Worm (Caenorhabditis elegans) whole organism, young adult: ENCODE data around the gene spp-10.
"Not testable (repeated sequence)": the region's sequence is repeated elsewhere in the genome, so short reads cannot be mapped to it uniquely, and the experiment has no call there.

ENCODE experiments used
- B0019.2 ChIP-seq: fragments of 200-800 bp; sonication (Bioruptor generic); conservative IDR thresholded peaks from 2 replicates; pipeline ENCODE4 v1.3.6; 2022; ENCODE audit warnings: missing genetic modification reagents, missing genetic modification characterization, missing compliant biosample characterization
- C17E4.6 ChIP-seq: fragments of 200-800 bp; sonication (Bioruptor generic); IDR thresholded peaks from 2 replicates; pipeline ENCODE4 v1.3.6; 2022; ENCODE audit warnings: missing genetic modification reagents, missing genetic modification characterization, missing compliant biosample characterization
- D2030.7 ChIP-seq: fragments of 200-800 bp; sonication (Bioruptor generic); IDR thresholded peaks from 2 replicates; pipeline ENCODE4 v1.3.6; 2022; ENCODE audit warnings: missing genetic modification reagents, missing genetic modification characterization, missing compliant biosample characterization
- F33H1.4 ChIP-seq: fragments of 200-800 bp; sonication (Bioruptor generic); IDR thresholded peaks from 2 replicates; pipeline ENCODE4 v1.3.6; 2022; ENCODE audit warnings: missing genetic modification reagents, missing genetic modification characterization, missing compliant biosample characterization
- F39B2.1 ChIP-seq: fragments of 200-800 bp; sonication (Bioruptor generic); IDR thresholded peaks from 2 replicates; pipeline ENCODE4 v1.3.6; 2022; ENCODE audit warnings: missing genetic modification reagents, missing genetic modification characterization, missing compliant biosample characterization
- F52B5.7 ChIP-seq: sonication (generic microtip); optimal IDR thresholded peaks from 2 replicates; lab custom pipeline; 2016; ENCODE audit warnings: mild to moderate bottlenecking, missing genetic modification characterization, missing compliant biosample characterization
- T26A5.8 ChIP-seq: sonication (generic microtip); optimal IDR thresholded peaks from 2 replicates; lab custom pipeline; 2016; ENCODE audit warnings: missing genetic modification characterization, missing compliant biosample characterization
- Y53F4B.3 ChIP-seq: fragments of 200-800 bp; sonication (Bioruptor generic); IDR thresholded peaks from 2 replicates; pipeline ENCODE4 v1.3.6; 2022; ENCODE audit warnings: missing genetic modification reagents, missing genetic modification characterization, missing compliant biosample characterization
- Y56A3A.18 ChIP-seq: fragments of 200-800 bp; sonication (Bioruptor generic); IDR thresholded peaks from 2 replicates; pipeline ENCODE4 v1.3.6; 2022; ENCODE audit warnings: missing genetic modification reagents, missing genetic modification characterization, missing compliant biosample characterization
- Y67H2A.10 ChIP-seq: fragments of 200-800 bp; sonication (Bioruptor generic); conservative IDR thresholded peaks from 2 replicates; pipeline ENCODE4 v1.3.6; 2022; ENCODE audit warnings: missing genetic modification reagents, missing genetic modification characterization, missing compliant biosample characterization
- Y79H2A.3 ChIP-seq: fragments of 200-800 bp; sonication (Bioruptor generic); conservative IDR thresholded peaks from 2 replicates; pipeline ENCODE4 v1.3.6; 2022; ENCODE audit warnings: missing genetic modification reagents, missing genetic modification characterization, missing compliant biosample characterization
- Y95B8A.8 ChIP-seq: fragments of 200-800 bp; sonication (Bioruptor generic); IDR thresholded peaks from 2 replicates; pipeline ENCODE4 v1.3.6; 2022; ENCODE audit warnings: missing genetic modification reagents, missing genetic modification characterization, missing compliant biosample characterization
- aptf-2 ChIP-seq: fragments of 200-800 bp; sonication (Bioruptor generic); conservative IDR thresholded peaks from 2 replicates; pipeline ENCODE4 v1.3.6; 2022; ENCODE audit warnings: missing genetic modification reagents, missing genetic modification characterization, missing compliant biosample characterization
- aptf-3 ChIP-seq: fragments of 200-800 bp; sonication (Bioruptor generic); IDR thresholded peaks from 2 replicates; pipeline ENCODE4 v1.3.6; 2022; ENCODE audit warnings: missing genetic modification characterization, missing compliant biosample characterization
- attf-6 ChIP-seq: fragments of 200-800 bp; sonication (Bioruptor generic); IDR thresholded peaks from 2 replicates; pipeline ENCODE4 v1.3.6; 2022; ENCODE audit warnings: missing genetic modification reagents, missing genetic modification characterization, missing compliant biosample characterization
- bed-1 ChIP-seq: fragments of 200-800 bp; sonication (Bioruptor generic); IDR thresholded peaks from 2 replicates; pipeline ENCODE4 v1.3.6; 2022; ENCODE audit warnings: missing genetic modification reagents, missing genetic modification characterization, missing compliant biosample characterization
- cebp-1 ChIP-seq, 2 experiments: fragments of 200-800 bp in 1 of 2; sonication (Bioruptor generic) in 1 of 2; sonication (generic microtip) in 1 of 2; IDR thresholded peaks in 1 of 2; optimal IDR thresholded peaks in 1 of 2; 2 replicates each; pipeline versions ENCODE4 v1.3.6 to Lab custom; 2017 to 2022; ENCODE audit warnings: missing compliant biosample characterization in 2 of 2, missing genetic modification characterization in 2 of 2, mild to moderate bottlenecking in 1 of 2, missing genetic modification reagents in 1 of 2, moderate library complexity in 1 of 2
- cebp-2 ChIP-seq: fragments of 200-800 bp; sonication (Bioruptor generic); IDR thresholded peaks from 2 replicates; pipeline ENCODE4 v1.3.6; 2022; ENCODE audit warnings: missing genetic modification characterization, missing compliant biosample characterization
- ceh-100 ChIP-seq: fragments of 200-800 bp; sonication (Bioruptor generic); IDR thresholded peaks from 2 replicates; pipeline ENCODE4 v1.3.6; 2022; ENCODE audit warnings: missing genetic modification reagents, missing genetic modification characterization, missing compliant biosample characterization
- ceh-40 ChIP-seq: fragments of 200-800 bp; sonication (Bioruptor generic); IDR thresholded peaks from 2 replicates; pipeline ENCODE4 v1.3.6; 2022; ENCODE audit warnings: missing genetic modification characterization, missing compliant biosample characterization
- chd-7 ChIP-seq: sonication (generic microtip); optimal IDR thresholded peaks from 2 replicates; lab custom pipeline; 2016; ENCODE audit warnings: mild to moderate bottlenecking, missing genetic modification characterization, moderate library complexity, missing compliant biosample characterization
- dox-1 ChIP-seq: fragments of 200-800 bp; sonication (Bioruptor generic); IDR thresholded peaks from 2 replicates; pipeline ENCODE4 v1.3.6; 2022; ENCODE audit warnings: missing genetic modification reagents, missing genetic modification characterization, missing compliant biosample characterization
- efl-1 ChIP-seq: fragments of 150-350 bp; optimal IDR thresholded peaks from 2 replicates; lab custom pipeline; 2014; ENCODE audit warnings: missing biosample characterization, missing genetic modification reagents, missing genetic modification characterization
- egl-18 ChIP-seq: fragments of 200-800 bp; sonication (Bioruptor generic); IDR thresholded peaks from 2 replicates; pipeline ENCODE4 v1.3.6; 2022; ENCODE audit warnings: missing genetic modification reagents, missing genetic modification characterization, missing compliant biosample characterization
- egl-44 ChIP-seq: fragments of 200-800 bp; sonication (Bioruptor generic); IDR thresholded peaks from 2 replicates; pipeline ENCODE4 v1.3.6; 2022; ENCODE audit warnings: missing genetic modification reagents, missing genetic modification characterization, missing compliant biosample characterization
- egrh-3 ChIP-seq: fragments of 200-800 bp; sonication (Bioruptor generic); IDR thresholded peaks from 2 replicates; pipeline ENCODE4 v1.3.6; 2022; ENCODE audit warnings: missing genetic modification reagents, missing genetic modification characterization, missing compliant biosample characterization
- ekl-4 ChIP-seq: fragments of 200-800 bp; sonication (Bioruptor generic); IDR thresholded peaks from 2 replicates; pipeline ENCODE4 v1.3.6; 2022; ENCODE audit warnings: missing genetic modification reagents, missing genetic modification characterization, missing compliant biosample characterization
- hsf-1 ChIP-seq: fragments of 200-800 bp; sonication (Bioruptor generic); IDR thresholded peaks from 2 replicates; pipeline ENCODE4 v1.3.6; 2022; ENCODE audit warnings: missing genetic modification reagents, missing genetic modification characterization, missing compliant biosample characterization
- lin-26 ChIP-seq: fragments of 200-800 bp; sonication (Bioruptor generic); IDR thresholded peaks from 2 replicates; pipeline ENCODE4 v1.3.6; 2022; ENCODE audit warnings: missing genetic modification reagents, missing genetic modification characterization, missing compliant biosample characterization
- madf-3 ChIP-seq: fragments of 200-800 bp; sonication (Bioruptor generic); IDR thresholded peaks from 2 replicates; pipeline ENCODE4 v1.3.6; 2022; ENCODE audit warnings: missing genetic modification reagents, missing genetic modification characterization, missing compliant biosample characterization
- madf-6 ChIP-seq: fragments of 200-800 bp; sonication (Bioruptor generic); IDR thresholded peaks from 2 replicates; pipeline ENCODE4 v1.3.6; 2022; ENCODE audit warnings: missing genetic modification reagents, missing genetic modification characterization, missing compliant biosample characterization
- mes-4 ChIP-seq: sonication (generic microtip); optimal IDR thresholded peaks from 2 replicates; lab custom pipeline; 2016; ENCODE audit warnings: missing genotype, missing genetic modification characterization, missing compliant biosample characterization
- nhr-120 ChIP-seq: fragments of 200-800 bp; sonication (Bioruptor generic); IDR thresholded peaks from 2 replicates; pipeline ENCODE4 v1.3.6; 2022; ENCODE audit warnings: missing genetic modification characterization, missing compliant biosample characterization
- nhr-179 ChIP-seq: sonication (generic microtip); optimal IDR thresholded peaks from 2 replicates; lab custom pipeline; 2016; ENCODE audit warnings: mild to moderate bottlenecking, missing genetic modification characterization, missing compliant biosample characterization
- pbrm-1 ChIP-seq: fragments of 200-800 bp; sonication (Bioruptor generic); IDR thresholded peaks from 2 replicates; pipeline ENCODE4 v1.3.6; 2022; ENCODE audit warnings: missing genetic modification reagents, missing genetic modification characterization, missing compliant biosample characterization
- rcor-1 ChIP-seq: fragments of 200-800 bp; sonication (Bioruptor generic); IDR thresholded peaks from 2 replicates; pipeline ENCODE4 v1.3.6; 2022; ENCODE audit warnings: missing genetic modification reagents, missing genetic modification characterization, missing compliant biosample characterization
- rpc-1 ChIP-seq, 2 experiments: fragments of 150-350 bp in 1 of 2; sonication (generic microtip) in 1 of 2; optimal IDR thresholded peaks; 2 replicates each; lab custom pipeline; 2014 to 2018; ENCODE audit warnings: missing biosample characterization in 1 of 2, missing genetic modification characterization in 1 of 2, missing genetic modification reagents in 1 of 2, missing genotype in 1 of 2
- somi-1 ChIP-seq: fragments of 200-800 bp; sonication (Bioruptor generic); optimal IDR thresholded peaks from 2 replicates; lab custom pipeline; 2018; ENCODE audit warnings: mild to moderate bottlenecking, missing genetic modification characterization, missing compliant biosample characterization
- ztf-22 ChIP-seq: fragments of 200-800 bp; sonication (Bioruptor generic); optimal IDR thresholded peaks from 2 replicates; lab custom pipeline; 2018; ENCODE audit warnings: mild to moderate bottlenecking, missing genetic modification characterization, moderate library complexity, missing compliant biosample characterization
- ztf-25 ChIP-seq: fragments of 200-800 bp; sonication (Bioruptor generic); IDR thresholded peaks from 2 replicates; pipeline ENCODE4 v1.3.6; 2022; ENCODE audit warnings: missing genetic modification reagents, missing genetic modification characterization, missing compliant biosample characterization
- ztf-6 ChIP-seq: fragments of 200-800 bp; sonication (Bioruptor generic); IDR thresholded peaks from 2 replicates; pipeline ENCODE4 v1.3.6; 2022; ENCODE audit warnings: missing genetic modification reagents, missing genetic modification characterization, missing compliant biosample characterization

Gene spp-10

ce11 chrIV:8468729-8469340 is 8.1 kb upstream of the spp-10 start:
- TF ChIP-seq attf-6 (GFP tag; lab: Robert Waterston, UW) (peak; percentile 49; the same call in 1 of the 2 replicates), rcor-1 (GFP tag; lab: Robert Waterston, UW) (peak; percentile 83), rpc-1 (optimal IDR thresholded peaks at IDR 0.05; lab: Kevin White, UChicago) (peak; percentile 31), madf-6 (GFP tag; lab: Robert Waterston, UW) (peak; percentile 43), dox-1 (GFP tag; lab: Robert Waterston, UW) (peak; percentile 94), hsf-1 (GFP tag; lab: Robert Waterston, UW) (peak; percentile 99), madf-3 (GFP tag; lab: Robert Waterston, UW) (peak; percentile 84), B0019.2 (GFP tag; lab: Robert Waterston, UW) (peak; percentile 16; the same call in 1 of the 2 replicates), Y95B8A.8 (GFP tag; lab: Robert Waterston, UW) (0 out of 2 replicates have a peak, but pooled peaks have one; percentile 5), ekl-4 (GFP tag; lab: Robert Waterston, UW) (peak; percentile 55; the same call in 1 of the 2 replicates), Y53F4B.3 (peak; percentile 20; the same call in 1 of the 2 replicates), pbrm-1 (GFP tag; lab: Robert Waterston, UW) (peak; percentile 73), egl-18 (GFP tag; lab: Robert Waterston, UW) (0 out of 2 replicates have a peak, but pooled peaks have one; percentile 44), F33H1.4 (peak; percentile 27), cebp-2 (GFP tag; lab: Robert Waterston, UW) (0 out of 2 replicates have a peak, but pooled peaks have one; percentile 19), D2030.7 (GFP tag; lab: Robert Waterston, UW) (peak; percentile 59; the same call in 1 of the 2 replicates), Y56A3A.18 (GFP tag; lab: Robert Waterston, UW) (0 out of 2 replicates have a peak, but pooled peaks have one; percentile 9), aptf-3 (GFP tag; lab: Robert Waterston, UW) (0 out of 2 replicates have a peak, but pooled peaks have one; percentile 16), egl-44 (0 out of 2 replicates have a peak, but pooled peaks have one; percentile 16), egrh-3 (GFP tag; lab: Robert Waterston, UW) (peak; percentile 69), Y79H2A.3 (GFP tag; lab: Robert Waterston, UW) (peak; percentile 78), F39B2.1 (peak; percentile 66; the same call in 1 of the 2 replicates), ztf-25 (GFP tag; lab: Robert Waterston, UW) (peak; percentile 57; the same call in 1 of the 2 replicates), ceh-40 (peak; percentile 90)
- TF ChIP-seq rpc-1 (tag; optimal IDR thresholded peaks at IDR 0.05; lab: Kevin White, UChicago) = not testable (repeated sequence)

ce11 chrIV:8470206-8470605 is 6.8 kb upstream of the spp-10 start:
- TF ChIP-seq dox-1 (GFP tag; lab: Robert Waterston, UW) (0 out of 2 replicates have a peak, but pooled peaks have one; percentile 42), hsf-1 (GFP tag; lab: Robert Waterston, UW) (peak; percentile 95), F33H1.4 (peak; percentile 52)

- TF ChIP-seq nhr-179 (tag; lab: Kevin White, UChicago) = no peak
- TF ChIP-seq C17E4.6 (GFP tag; lab: Robert Waterston, UW) = no peak
- TF ChIP-seq nhr-120 (GFP tag; lab: Robert Waterston, UW) = no peak
- TF ChIP-seq Y67H2A.10 (GFP tag; lab: Robert Waterston, UW) = no peak
- no peak for TF ChIP-seq F52B5.7
- TF ChIP-seq madf-3 (GFP tag; lab: Robert Waterston, UW) = no peak
- TF ChIP-seq bed-1 (GFP tag; lab: Robert Waterston, UW) = no peak
- no peak for TF ChIP-seq ceh-100 (GFP tag; lab: Robert Waterston, UW)
- TF ChIP-seq somi-1 (GFP tag; lab: Kevin White, UChicago) = no peak
These were observed 4.5 kb upstream of the spp-10 start, which contains the start of gene oat-1 for ce11 chrIV:8472493-8472892. Gene oat-1, minus strand, starts transcription at chrIV:8472593.

ce11 chrIV:8473756-8474155 is 3.2 kb upstream of the spp-10 start, which contains the start of gene C28C12.11:
Gene C28C12.11, plus strand, starts transcription at chrIV:8474056.
- TF ChIP-seq cebp-1 (GFP tag; IDR thresholded peaks at IDR 0.05; lab: Robert Waterston, UW) (no peak), cebp-1 (tag; optimal IDR thresholded peaks at IDR 0.05; lab: Kevin White, UChicago) (no peak), ztf-6 (GFP tag; lab: Robert Waterston, UW) (no peak), T26A5.8 (tag; lab: Kevin White, UChicago) (no peak), efl-1 (GFP tag; lab: Kevin White, UChicago) (no peak), ceh-40 (no peak), ztf-22 (no peak), mes-4 (tag; lab: Kevin White, UChicago) (no peak), chd-7 (no peak), cebp-2 (GFP tag; lab: Robert Waterston, UW) (no peak), aptf-2 (GFP tag; lab: Robert Waterston, UW) (no peak), lin-26 (no peak)
